Worm (Caenorhabditis elegans) whole organism, early embryonic: Measurements from ENCODE around the gene bckd-1A.

Experiments
- B0310.2 ChIP-seq: sonication (generic microtip); optimal IDR thresholded peaks from 2 replicates; lab custom pipeline; 2016; ENCODE audit warnings: mild to moderate bottlenecking, missing genetic modification characterization, missing compliant biosample characterization
- aly-1 ChIP-seq: sonication (generic microtip); optimal IDR thresholded peaks from 2 replicates; lab custom pipeline; 2016; ENCODE audit warnings: missing genetic modification characterization, missing compliant biosample characterization
- ama-1 ChIP-seq: fragments of 150-350 bp; optimal IDR thresholded peaks from 2 replicates; lab custom pipeline; 2014
- ceh-13 ChIP-seq: fragments of 200-800 bp; sonication (Bioruptor generic); optimal IDR thresholded peaks from 2 replicates; lab custom pipeline; 2018; ENCODE audit warnings: mild to moderate bottlenecking, missing genetic modification characterization, missing compliant biosample characterization
- ceh-36 ChIP-seq: sonication (generic microtip); optimal IDR thresholded peaks from 2 replicates; lab custom pipeline; 2016; ENCODE audit warnings: missing genetic modification characterization, inconsistent platforms, missing compliant biosample characterization
- ets-7 ChIP-seq: sonication (generic microtip); optimal IDR thresholded peaks from 2 replicates; lab custom pipeline; 2016; ENCODE audit warnings: missing genotype, missing genetic modification characterization, missing compliant biosample characterization
- flt-1 ChIP-seq: fragments of 200-800 bp; sonication (Bioruptor generic); IDR thresholded peaks from 2 replicates; pipeline ENCODE4 v1.3.6; 2022; ENCODE audit warnings: missing genetic modification characterization, missing compliant biosample characterization
- hmbx-1 ChIP-seq: sonication (generic microtip); optimal IDR thresholded peaks from 2 replicates; lab custom pipeline; 2016; ENCODE audit warnings: mild to moderate bottlenecking, missing genetic modification characterization, missing compliant biosample characterization
- hmg-4 ChIP-seq: fragments of 200-800 bp; sonication (Bioruptor generic); optimal IDR thresholded peaks from 2 replicates; lab custom pipeline; 2018; ENCODE audit warnings: mild to moderate bottlenecking, missing genetic modification characterization, missing compliant biosample characterization
- hnd-1 ChIP-seq: sonication (generic microtip); optimal IDR thresholded peaks from 2 replicates; lab custom pipeline; 2016; ENCODE audit warnings: missing genetic modification characterization, missing compliant biosample characterization
- pes-1 ChIP-seq: fragments of 200-800 bp; sonication (Bioruptor generic); IDR thresholded peaks from 2 replicates; pipeline ENCODE4 v1.3.6; 2022; ENCODE audit warnings: missing genetic modification reagents, missing genetic modification characterization, missing compliant biosample characterization
- sea-1 ChIP-seq: fragments of 200-800 bp; sonication (Bioruptor generic); conservative IDR thresholded peaks from 2 replicates; pipeline ENCODE4 v1.3.6; 2022; ENCODE audit warnings: missing genetic modification characterization, missing compliant biosample characterization
- tbx-11 ChIP-seq: fragments of 200-800 bp; sonication (Bioruptor generic); IDR thresholded peaks from 2 replicates; pipeline ENCODE4 v1.3.6; 2022; ENCODE audit warnings: missing genetic modification characterization, missing compliant biosample characterization
- tra-4 ChIP-seq: sonication (generic microtip); optimal IDR thresholded peaks from 2 replicates; lab custom pipeline; 2017; ENCODE audit warnings: missing genetic modification characterization, missing compliant biosample characterization

ce11 chrIII:12960705-12961104, 11.6 kb downstream of the bckd-1A start:
- no peak for TF ChIP-seq hnd-1 (tag; lab: Kevin White, UChicago)
- TF ChIP-seq ets-7 (tag; lab: Kevin White, UChicago) = no peak
- no peak for TF ChIP-seq ama-1
- no peak for TF ChIP-seq pes-1 (GFP tag; lab: Robert Waterston, UW)
- no peak for TF ChIP-seq flt-1 (GFP tag; lab: Robert Waterston, UW)
- TF ChIP-seq ceh-36 (tag; lab: Kevin White, UChicago) = no peak
- TF ChIP-seq hmbx-1 (tag; lab: Kevin White, UChicago) = no peak
- no peak for TF ChIP-seq tbx-11 (GFP tag; lab: Robert Waterston, UW)
- no peak for TF ChIP-seq B0310.2 (tag; lab: Kevin White, UChicago)
- no peak for TF ChIP-seq tra-4
- TF ChIP-seq ceh-13 = no peak
- no peak for TF ChIP-seq hmg-4 (GFP tag; lab: Kevin White, UChicago)
- TF ChIP-seq aly-1 (tag; lab: Kevin White, UChicago) = no peak
- TF ChIP-seq sea-1 (GFP tag; lab: Robert Waterston, UW) = no peak
